Fruit fly (Drosophila melanogaster) whole organism, adult: ENCODE measurements around the gene CG34174.

Source experiments
- CG11617 ChIP-seq: fragments of 200-800 bp; sonication (Bioruptor generic); optimal IDR thresholded peaks from 2 replicates; lab custom pipeline; 2017; ENCODE audit warnings: mild to moderate bottlenecking, missing biosample characterization, missing genetic modification reagents, missing genetic modification characterization
- CG12768 ChIP-seq: fragments of 200-800 bp; sonication (Bioruptor generic); optimal IDR thresholded peaks from 2 replicates; lab custom pipeline; 2017; ENCODE audit warnings: missing biosample characterization, missing genetic modification characterization, mild to moderate bottlenecking, moderate library complexity, missing genetic modification reagents
- CG14711 ChIP-seq: fragments of 200-800 bp; sonication (Bioruptor generic); optimal IDR thresholded peaks from 2 replicates; lab custom pipeline; 2018; ENCODE audit warnings: missing biosample characterization, mild to moderate bottlenecking, missing genetic modification characterization, moderate library complexity
- CG1620 ChIP-seq: fragments of 200-800 bp; sonication (Bioruptor generic); optimal IDR thresholded peaks from 2 replicates; lab custom pipeline; 2016; ENCODE audit warnings: missing biosample characterization, missing genetic modification characterization
- CG33017 ChIP-seq: fragments of 200-800 bp; sonication (Bioruptor generic); optimal IDR thresholded peaks from 2 replicates; lab custom pipeline; 2018; ENCODE audit warnings: missing biosample characterization, mild to moderate bottlenecking, missing genetic modification characterization, moderate library complexity
- CG5204 ChIP-seq: fragments of 200-800 bp; sonication (Bioruptor generic); optimal IDR thresholded peaks from 2 replicates; lab custom pipeline; 2016; ENCODE audit warnings: missing biosample characterization, missing genetic modification characterization
- CG7045 ChIP-seq: fragments of 200-800 bp; sonication (Bioruptor generic); optimal IDR thresholded peaks from 2 replicates; lab custom pipeline; 2017; ENCODE audit warnings: missing biosample characterization, mild to moderate bottlenecking, missing genetic modification characterization
- CG7101 ChIP-seq: fragments of 200-800 bp; sonication (Bioruptor generic); optimal IDR thresholded peaks from 2 replicates; lab custom pipeline; 2018; ENCODE audit warnings: missing biosample characterization, mild to moderate bottlenecking, missing genetic modification characterization, moderate library complexity
- Clk ChIP-seq: fragments of 200-800 bp; sonication (Bioruptor generic); optimal IDR thresholded peaks from 2 replicates; lab custom pipeline; 2017; ENCODE audit warnings: missing biosample characterization, missing genetic modification characterization
- Crg-1 ChIP-seq: fragments of 200-800 bp; sonication (Bioruptor generic); optimal IDR thresholded peaks from 2 replicates; lab custom pipeline; 2016; ENCODE audit warnings: missing biosample characterization, missing genetic modification characterization
- Hr96 ChIP-seq: fragments of 200-800 bp; sonication (Bioruptor generic); optimal IDR thresholded peaks from 2 replicates; lab custom pipeline; 2016; ENCODE audit warnings: missing biosample characterization, missing genetic modification characterization
- Mnt ChIP-seq: fragments of 200-800 bp; sonication (Bioruptor generic); optimal IDR thresholded peaks from 2 replicates; lab custom pipeline; 2016; ENCODE audit warnings: missing biosample characterization, mild to moderate bottlenecking, missing genetic modification characterization
- bab1 ChIP-seq: fragments of 200-800 bp; sonication (Bioruptor generic); optimal IDR thresholded peaks from 3 replicates; lab custom pipeline; 2019; ENCODE audit warnings: missing biosample characterization, mild to moderate bottlenecking, missing genetic modification characterization, moderate library complexity
- cic ChIP-seq: fragments of 200-800 bp; sonication (Bioruptor generic); optimal IDR thresholded peaks from 2 replicates; lab custom pipeline; 2017; ENCODE audit warnings: missing biosample characterization, mild to moderate bottlenecking, missing genetic modification characterization, moderate library complexity
- cnc ChIP-seq, 2 experiments: fragments of >200 bp; optimal IDR thresholded peaks; 2 replicates each; lab custom pipeline; 2017
- kay ChIP-seq: fragments of 200-800 bp; sonication (Bioruptor generic); peaks from one replicate; lab custom pipeline; 2016; ENCODE audit warnings: missing biosample characterization, missing genetic modification characterization, borderline replicate concordance
- ovo ChIP-seq: fragments of 200-800 bp; sonication (Bioruptor generic); optimal IDR thresholded peaks from 2 replicates; lab custom pipeline; 2016; ENCODE audit warnings: missing biosample characterization, missing genetic modification characterization
- pad ChIP-seq: fragments of 200-800 bp; sonication (Bioruptor generic); optimal IDR thresholded peaks from 3 replicates; lab custom pipeline; 2017; ENCODE audit warnings: missing biosample characterization, missing genetic modification characterization, mild to moderate bottlenecking, moderate library complexity, missing genetic modification reagents
- tj ChIP-seq: fragments of 200-800 bp; sonication (Bioruptor generic); optimal IDR thresholded peaks from 3 replicates; lab custom pipeline; 2017; ENCODE audit warnings: missing biosample characterization, mild to moderate bottlenecking, missing genetic modification characterization, moderate library complexity
- toe ChIP-seq: fragments of 200-800 bp; sonication (Bioruptor generic); optimal IDR thresholded peaks from 2 replicates; lab custom pipeline; 2016; ENCODE audit warnings: missing biosample characterization, missing genetic modification characterization

The CG34174 gene

dm6 chr2L:2236722-2237121 lies 22.7 kb downstream of the CG34174 start, which contains the start of gene Sec24CD:
TSS of gene Sec24CD (minus strand) at chr2L:2236844.
- TF ChIP-seq CG1620 (GFP tag; lab: Kevin White, UChicago) (no peak), Mnt (GFP tag; lab: Kevin White, UChicago) (peak; percentile 33), bab1 (GFP tag; lab: Kevin White, UChicago) (peak; percentile 69), kay (GFP tag; lab: Kevin White, UChicago) (peak; percentile 97), cic (GFP tag; lab: Kevin White, UChicago) (peak; percentile 69), CG7101 (tag; lab: Kevin White, UChicago) (peak; percentile 30), tj (GFP tag; lab: Kevin White, UChicago) (peak; percentile 22), CG12768 (GFP tag; lab: Kevin White, UChicago) (peak; percentile 39), CG7045 (GFP tag; lab: Kevin White, UChicago) (no peak)

dm6 chr2L:2238151-2238550 lies 24.1 kb downstream of the CG34174 start, which contains the start of gene Tengl3:
TSS of gene Tengl3 (minus strand) at chr2L:2238251.
- TF ChIP-seq CG33017 (tag; lab: Kevin White, UChicago), result no peak
- no peak for TF ChIP-seq CG1620 (GFP tag; lab: Kevin White, UChicago)
- no peak for TF ChIP-seq bab1 (GFP tag; lab: Kevin White, UChicago)
- TF ChIP-seq cic (GFP tag; lab: Kevin White, UChicago), result no peak
- TF ChIP-seq toe (GFP tag; lab: Kevin White, UChicago), result no peak
- no peak for TF ChIP-seq pad (GFP tag; lab: Kevin White, UChicago)
- TF ChIP-seq CG14711 (tag; lab: Kevin White, UChicago), result no peak
- TF ChIP-seq kay (GFP tag; lab: Kevin White, UChicago), result no peak
- TF ChIP-seq CG5204 (GFP tag; lab: Kevin White, UChicago), result no peak
- TF ChIP-seq CG7101 (tag; lab: Kevin White, UChicago), result no peak
- TF ChIP-seq CG11617 (GFP tag; lab: Kevin White, UChicago), result no peak

dm6 chr2L:2239284-2239683 lies 25.2 kb downstream of the CG34174 start, which contains the start of gene Tengl2:
TSS of gene Tengl2 (minus strand) at chr2L:2239384.
- TF ChIP-seq pad (GFP tag; lab: Kevin White, UChicago) (no peak), CG12768 (GFP tag; lab: Kevin White, UChicago) (no peak), CG7045 (GFP tag; lab: Kevin White, UChicago) (no peak), Mnt (GFP tag; lab: Kevin White, UChicago) (no peak), bab1 (GFP tag; lab: Kevin White, UChicago) (no peak), toe (GFP tag; lab: Kevin White, UChicago) (no peak), Hr96 (GFP tag; lab: Kevin White, UChicago) (no peak), ovo (GFP tag; lab: Kevin White, UChicago) (no peak), CG5204 (GFP tag; lab: Kevin White, UChicago) (no peak), Clk (no peak), tj (GFP tag; lab: Kevin White, UChicago) (no peak), cic (GFP tag; lab: Kevin White, UChicago) (no peak), Crg-1 (GFP tag; lab: Kevin White, UChicago) (no peak), cnc (optimal IDR thresholded peaks at IDR 0.05; lab: Kevin White, UChicago) (no peak), CG33017 (tag; lab: Kevin White, UChicago) (no peak), CG1620 (GFP tag; lab: Kevin White, UChicago) (no peak)

dm6 chr2L:2240493-2240892 lies 26.4 kb downstream of the CG34174 start, which contains the start of gene Tengl1:
TSS of gene Tengl1 (minus strand) at chr2L:2240593.
- TF ChIP-seq Crg-1 (GFP tag; lab: Kevin White, UChicago), result no peak
- TF ChIP-seq tj (GFP tag; lab: Kevin White, UChicago), result no peak
- no peak for TF ChIP-seq bab1 (GFP tag; lab: Kevin White, UChicago)
- TF ChIP-seq CG7101 (tag; lab: Kevin White, UChicago), result no peak
- TF ChIP-seq CG1620 (GFP tag; lab: Kevin White, UChicago), result no peak

- TF ChIP-seq ovo (GFP tag; lab: Kevin White, UChicago) (peak; percentile 27), Mnt (GFP tag; lab: Kevin White, UChicago) (no peak), CG12768 (GFP tag; lab: Kevin White, UChicago) (no peak)
Measured at dm6 chr2L:2242139-2242538, 28.1 kb downstream of the CG34174 start, which contains the start of gene CG4267. TSS of gene CG4267 (plus strand) at chr2L:2242378.

- TF ChIP-seq cic (GFP tag; lab: Kevin White, UChicago) (no peak), CG5204 (GFP tag; lab: Kevin White, UChicago) (no peak), Crg-1 (GFP tag; lab: Kevin White, UChicago) (no peak), Mnt (GFP tag; lab: Kevin White, UChicago) (no peak), tj (GFP tag; lab: Kevin White, UChicago) (no peak), CG12768 (GFP tag; lab: Kevin White, UChicago) (no peak), Clk (no peak), cnc (optimal IDR thresholded peaks at IDR 0.05; lab: Kevin White, UChicago) (no peak), CG14711 (tag; lab: Kevin White, UChicago) (no peak), CG7045 (GFP tag; lab: Kevin White, UChicago) (no peak), CG7101 (tag; lab: Kevin White, UChicago) (no peak), pad (GFP tag; lab: Kevin White, UChicago) (no peak), kay (GFP tag; lab: Kevin White, UChicago) (no peak), CG1620 (GFP tag; lab: Kevin White, UChicago) (no peak), bab1 (GFP tag; lab: Kevin White, UChicago) (no peak), CG33017 (tag; lab: Kevin White, UChicago) (no peak)
Measured at dm6 chr2L:2242783-2243182, 28.7 kb downstream of the CG34174 start.
